Fruit fly (Drosophila melanogaster) whole organism, pupa: ENCODE data around the gene Prp18.
A peak's percentile ranks its signal among the peaks of the same experiment; 100 is the strongest.

ENCODE experiments used
- CG10348 ChIP-seq: fragments of 200-800 bp; sonication (Bioruptor generic); IDR thresholded peaks from 2 replicates; pipeline ENCODE4 v1.3.6; 2022; ENCODE audit warnings: missing biosample characterization, missing genetic modification characterization
- CG12605 ChIP-seq: fragments of 200-800 bp; sonication (Bioruptor generic); IDR thresholded peaks from 2 replicates; pipeline ENCODE4 v1.3.6; 2022; ENCODE audit warnings: missing biosample characterization, missing genetic modification characterization
- CG13204 ChIP-seq: fragments of 200-800 bp; sonication (Bioruptor generic); optimal IDR thresholded peaks from 2 replicates; lab custom pipeline; 2018; ENCODE audit warnings: missing biosample characterization, mild to moderate bottlenecking, missing genetic modification characterization, moderate library complexity
- CG14655 ChIP-seq: fragments of 200-800 bp; sonication (Bioruptor generic); optimal IDR thresholded peaks from 3 replicates; lab custom pipeline; 2017; ENCODE audit warnings: mild to moderate bottlenecking, missing biosample characterization, missing genetic modification reagents, missing genetic modification characterization
- CG15710 ChIP-seq: fragments of 200-800 bp; sonication (Bioruptor generic); optimal IDR thresholded peaks from 2 replicates; lab custom pipeline; 2018; ENCODE audit warnings: missing biosample characterization, mild to moderate bottlenecking, missing genetic modification characterization, moderate library complexity
- CG17806 ChIP-seq: fragments of 200-800 bp; sonication (Bioruptor generic); optimal IDR thresholded peaks from 2 replicates; lab custom pipeline; 2018; ENCODE audit warnings: missing biosample characterization, mild to moderate bottlenecking, missing genetic modification characterization, moderate library complexity
- CG32121 ChIP-seq: fragments of 200-800 bp; sonication (Bioruptor generic); IDR thresholded peaks from 2 replicates; pipeline ENCODE4 v1.3.6; 2022; ENCODE audit warnings: missing biosample characterization, missing genetic modification characterization
- CG34367 ChIP-seq: fragments of 200-800 bp; sonication (Bioruptor generic); optimal IDR thresholded peaks from 2 replicates; lab custom pipeline; 2018; ENCODE audit warnings: missing biosample characterization, mild to moderate bottlenecking, missing genetic modification characterization
- CG4496 ChIP-seq: fragments of 200-800 bp; sonication (Bioruptor generic); IDR thresholded peaks from 3 replicates; pipeline ENCODE4 v1.3.6; 2022; ENCODE audit warnings: missing biosample characterization, missing genetic modification characterization
- CG8159 ChIP-seq: fragments of 200-800 bp; sonication (Bioruptor generic); optimal IDR thresholded peaks from 3 replicates; lab custom pipeline; 2018; ENCODE audit warnings: missing biosample characterization, mild to moderate bottlenecking, missing genetic modification characterization, moderate library complexity
- CG8301 ChIP-seq: fragments of 200-800 bp; sonication (Bioruptor generic); optimal IDR thresholded peaks from 2 replicates; lab custom pipeline; 2018; ENCODE audit warnings: missing biosample characterization, mild to moderate bottlenecking, missing genetic modification characterization
- CG9948 ChIP-seq: fragments of 200-800 bp; sonication (Bioruptor generic); optimal IDR thresholded peaks from 2 replicates; lab custom pipeline; 2018; ENCODE audit warnings: missing biosample characterization, mild to moderate bottlenecking, missing genetic modification characterization, moderate library complexity
- D1 ChIP-seq: fragments of 200-800 bp; sonication (Bioruptor generic); optimal IDR thresholded peaks from 2 replicates; lab custom pipeline; 2018; ENCODE audit warnings: missing biosample characterization, mild to moderate bottlenecking, missing genetic modification characterization, moderate library complexity
- EcR ChIP-seq: fragments of 200-800 bp; sonication (Bioruptor generic); optimal IDR thresholded peaks from 3 replicates; lab custom pipeline; 2019; ENCODE audit warnings: missing biosample characterization, missing genetic modification characterization, mild to moderate bottlenecking, moderate library complexity, missing genetic modification reagents
- Ets98B ChIP-seq: fragments of 200-800 bp; sonication (Bioruptor generic); IDR thresholded peaks from 2 replicates; pipeline ENCODE4 v1.3.6; 2022; ENCODE audit warnings: missing biosample characterization, missing genetic modification characterization
- Pif1A ChIP-seq: fragments of 200-800 bp; sonication (Bioruptor generic); optimal IDR thresholded peaks from 3 replicates; lab custom pipeline; 2016; ENCODE audit warnings: missing biosample characterization, missing genetic modification characterization
- Pif1B ChIP-seq: fragments of 200-800 bp; sonication (Bioruptor generic); optimal IDR thresholded peaks from 3 replicates; lab custom pipeline; 2016; ENCODE audit warnings: missing biosample characterization, missing genetic modification characterization
- Snoo ChIP-seq: fragments of 200-800 bp; sonication (Bioruptor generic); optimal IDR thresholded peaks from 3 replicates; lab custom pipeline; 2017; ENCODE audit warnings: missing biosample characterization, mild to moderate bottlenecking, missing genetic modification characterization, inconsistent platforms
- fd96Ca ChIP-seq: fragments of 200-800 bp; sonication (Bioruptor generic); IDR thresholded peaks from 3 replicates; pipeline ENCODE4 v1.3.6; 2022; ENCODE audit warnings: missing biosample characterization, missing genetic modification characterization
- gl ChIP-seq: fragments of 200-800 bp; sonication (Bioruptor generic); optimal IDR thresholded peaks from 2 replicates; lab custom pipeline; 2018; ENCODE audit warnings: missing biosample characterization, mild to moderate bottlenecking, missing genetic modification characterization
- rn ChIP-seq: fragments of 200-800 bp; sonication (Bioruptor generic); IDR thresholded peaks from 2 replicates; pipeline ENCODE4 v1.3.6; 2022; ENCODE audit warnings: missing biosample characterization, missing genetic modification characterization

Prp18 gene

DNA sequence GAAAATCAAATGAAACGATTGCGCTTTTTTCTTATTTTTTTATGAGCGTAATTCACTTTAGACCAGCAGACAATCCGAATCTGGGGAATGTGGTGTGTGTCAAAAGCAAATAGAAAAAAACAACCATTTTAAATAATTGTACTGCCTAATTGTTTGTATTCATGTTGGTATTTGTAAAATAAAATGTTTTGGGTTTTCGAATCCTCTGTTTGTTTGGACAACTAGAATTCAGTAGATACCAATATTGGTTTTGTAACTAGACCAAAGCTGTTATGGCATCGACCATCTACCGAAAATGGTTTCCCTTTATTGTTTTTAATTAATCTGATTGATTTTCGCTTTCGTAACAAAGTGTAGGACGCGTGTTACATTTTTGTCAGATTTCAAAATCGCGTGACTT, 20.1 kb downstream of the Prp18 start:
- TF ChIP-seq CG14655 (no peak), rn (GFP tag; lab: Robert Waterston, UW) (no peak), fd96Ca (no peak), EcR (GFP tag; lab: Kevin White, UChicago) (no peak), CG10348 (no peak), Pif1A (GFP tag; lab: Kevin White, UChicago) (no peak), CG13204 (GFP tag; lab: Kevin White, UChicago) (no peak), CG4496 (GFP tag; lab: Robert Waterston, UW) (no peak), CG32121 (GFP tag; lab: Robert Waterston, UW) (no peak), Snoo (tag; lab: Kevin White, UChicago) (no peak), CG8301 (tag; lab: Kevin White, UChicago) (no peak), CG34367 (tag; lab: Kevin White, UChicago) (no peak), Ets98B (GFP tag; lab: Robert Waterston, UW) (no peak), CG17806 (tag; lab: Kevin White, UChicago) (no peak), CG12605 (GFP tag; lab: Robert Waterston, UW) (no peak), CG8159 (no peak), CG9948 (tag; lab: Kevin White, UChicago) (no peak), gl (tag; lab: Kevin White, UChicago) (no peak)

DNA sequence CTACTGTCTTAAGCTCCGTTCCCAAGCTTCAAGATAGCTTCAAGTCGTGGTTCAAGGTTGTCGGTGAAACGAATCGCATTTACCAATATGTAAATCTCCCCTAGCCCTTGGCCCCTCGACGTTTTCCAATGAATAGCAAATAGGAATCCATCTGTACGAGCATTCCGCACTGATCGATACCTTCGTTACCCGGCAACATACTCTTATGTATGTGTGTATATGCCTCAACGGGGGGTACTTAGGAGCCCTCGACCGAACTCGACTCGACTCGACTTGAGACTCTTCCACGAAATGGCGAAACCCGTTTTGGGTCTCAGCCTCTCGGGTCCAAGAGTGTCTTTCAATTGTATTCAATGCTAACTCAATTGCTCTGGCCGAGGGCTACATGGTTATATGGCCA, 29.4 kb downstream of the Prp18 start:
- peak; percentile 61 for TF ChIP-seq EcR (GFP tag; lab: Kevin White, UChicago)
- no peak for TF ChIP-seq CG8159

- TF ChIP-seq gl (tag; lab: Kevin White, UChicago), result peak; percentile 70
- no peak for TF ChIP-seq Ets98B (GFP tag; lab: Robert Waterston, UW)
- TF ChIP-seq CG10348, result 0 out of 2 replicates have a peak, but pooled peaks have one; percentile 12
- TF ChIP-seq CG13204 (GFP tag; lab: Kevin White, UChicago), result peak; percentile 14
- TF ChIP-seq Snoo (tag; lab: Kevin White, UChicago), result no peak
- TF ChIP-seq Pif1A (GFP tag; lab: Kevin White, UChicago), result peak; percentile 5
- TF ChIP-seq CG34367 (tag; lab: Kevin White, UChicago), result no peak
- no peak for TF ChIP-seq CG8301 (tag; lab: Kevin White, UChicago)
- TF ChIP-seq Pif1B (GFP tag; lab: Kevin White, UChicago), result no peak
- TF ChIP-seq CG4496 (GFP tag; lab: Robert Waterston, UW), result no peak
Observed at dm6 chr3R:18999906-19000451, 31.1 kb downstream of the Prp18 start.

DNA sequence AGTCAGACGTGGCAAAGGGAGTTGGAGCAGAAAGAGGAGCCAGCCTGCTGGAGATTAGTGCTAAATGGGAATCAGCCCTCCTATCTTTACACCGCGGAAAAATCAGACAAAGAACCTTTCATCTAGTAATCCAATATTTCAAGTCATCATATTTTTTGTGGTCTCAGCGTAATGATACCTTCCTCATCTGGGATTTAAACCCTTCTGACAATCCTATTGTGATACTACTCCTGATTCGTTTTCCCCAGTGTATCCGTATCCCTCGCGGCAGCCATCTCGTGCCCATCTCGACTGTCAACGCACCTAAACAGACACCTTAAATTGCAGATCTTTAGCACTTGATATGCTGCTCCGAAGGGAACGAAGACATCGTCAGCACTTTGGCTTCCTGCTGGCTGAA, 32.7 kb downstream of the Prp18 start:
- TF ChIP-seq CG8301 (tag; lab: Kevin White, UChicago) (peak; percentile 51), CG17806 (tag; lab: Kevin White, UChicago) (peak; percentile 66), CG15710 (tag; lab: Kevin White, UChicago) (peak; percentile 52), CG12605 (GFP tag; lab: Robert Waterston, UW) (no peak), CG14655 (peak; percentile 66), D1 (no peak), CG8159 (peak; percentile 60), Snoo (tag; lab: Kevin White, UChicago) (no peak), CG13204 (GFP tag; lab: Kevin White, UChicago) (no peak), gl (tag; lab: Kevin White, UChicago) (peak; percentile 8), Ets98B (GFP tag; lab: Robert Waterston, UW) (peak; percentile 32; the same call in 1 of the 2 replicates), EcR (GFP tag; lab: Kevin White, UChicago) (no peak), rn (GFP tag; lab: Robert Waterston, UW) (no peak), fd96Ca (peak; percentile 62; the same call in 2 of the 3 replicates), CG32121 (GFP tag; lab: Robert Waterston, UW) (no peak), CG34367 (tag; lab: Kevin White, UChicago) (peak; percentile 59), CG10348 (no peak), CG9948 (tag; lab: Kevin White, UChicago) (peak; percentile 63), Pif1B (GFP tag; lab: Kevin White, UChicago) (peak; percentile 9), Pif1A (GFP tag; lab: Kevin White, UChicago) (peak; percentile 41), CG4496 (GFP tag; lab: Robert Waterston, UW) (0 out of 3 replicates have a peak, but pooled peaks have one; percentile 31)

dm6 chr3R:18997388-18998287, 33.4 kb downstream of the Prp18 start:
- TF ChIP-seq CG4496 (GFP tag; lab: Robert Waterston, UW), result no peak
- TF ChIP-seq CG13204 (GFP tag; lab: Kevin White, UChicago), result peak; percentile 12
